Fruit fly (Drosophila melanogaster): Measurements from ENCODE around the gene Tsp33B.

Tsp33B gene

dm6 chr2L:11789690-11790089, 2.5 kb downstream of the Tsp33B start, which contains the start of gene CG14932:
CG14932 (plus strand) TSS chr2L:11789919.
- TF ChIP-seq dac (GFP tag; optimal IDR thresholded peaks at IDR 0.05) (no peak), CG8119 (GFP tag; IDR thresholded peaks at IDR 0.05) (no peak), CG6163 (GFP tag; IDR thresholded peaks at IDR 0.05) (no peak), vri (GFP tag; optimal IDR thresholded peaks at IDR 0.05) (no peak), Sox14 (GFP tag; optimal IDR thresholded peaks at IDR 0.05) (no peak), ss (GFP tag; optimal IDR thresholded peaks at IDR 0.05) (no peak), pdm3 (GFP tag; optimal IDR thresholded peaks at IDR 0.05) (no peak), CG8319 (GFP tag; optimal IDR thresholded peaks at IDR 0.05) (no peak), dsx (GFP tag; optimal IDR thresholded peaks at IDR 0.05; ENCODE audit: poor library complexity, severe bottlenecking) (no peak), CG6808 (GFP tag; optimal IDR thresholded peaks at IDR 0.05) (no peak), achi (GFP tag; optimal IDR thresholded peaks at IDR 0.05) (no peak), fd85E (GFP tag; optimal IDR thresholded peaks at IDR 0.05) (no peak), CG34406 (GFP tag; optimal IDR thresholded peaks at IDR 0.05) (no peak), CG8632 (GFP tag; optimal IDR thresholded peaks at IDR 0.05) (no peak), Sox15 (GFP tag; optimal IDR thresholded peaks at IDR 0.05) (no peak), fd59A (GFP tag; optimal IDR thresholded peaks at IDR 0.05) (no peak), Eip78C (GFP tag) (no peak), CG6854 (GFP tag; optimal IDR thresholded peaks at IDR 0.05) (no peak), Sox102F (GFP tag; optimal IDR thresholded peaks at IDR 0.05) (no peak), lz (GFP tag; optimal IDR thresholded peaks at IDR 0.05) (no peak)

dm6 chr2L:11788034-11788433, 4.1 kb downstream of the Tsp33B start, which contains the start of gene CG14931:
CG14931 (plus strand) TSS chr2L:11788334.
- TF ChIP-seq CG8319 (GFP tag; optimal IDR thresholded peaks at IDR 0.05) (no peak), ss (GFP tag; optimal IDR thresholded peaks at IDR 0.05) (no peak), fd85E (GFP tag; optimal IDR thresholded peaks at IDR 0.05) (no peak), Eip78C (GFP tag) (no peak)

- TF ChIP-seq fd59A (GFP tag; optimal IDR thresholded peaks at IDR 0.05) (no peak), Lpt (GFP tag; optimal IDR thresholded peaks at IDR 0.05) (no peak), CG4318 (GFP tag; optimal IDR thresholded peaks at IDR 0.05) (no peak), dac (GFP tag; optimal IDR thresholded peaks at IDR 0.05) (no peak), Eip78C (GFP tag) (no peak), Ets21C (GFP tag; optimal IDR thresholded peaks at IDR 0.05) (no peak), achi (GFP tag; optimal IDR thresholded peaks at IDR 0.05) (no peak), lz (GFP tag; optimal IDR thresholded peaks at IDR 0.05) (no peak), CG31627 (GFP tag; optimal IDR thresholded peaks at IDR 0.05) (no peak), svp (GFP tag) (no peak), Sox15 (GFP tag; optimal IDR thresholded peaks at IDR 0.05) (no peak), cyc (GFP tag; optimal IDR thresholded peaks at IDR 0.05) (no peak), CG9139 (GFP tag; optimal IDR thresholded peaks at IDR 0.05) (no peak), fkh (GFP tag; optimal IDR thresholded peaks at IDR 0.05) (no peak), CG6163 (GFP tag; IDR thresholded peaks at IDR 0.05) (no peak)
Measured at dm6 chr2L:11754402-11754801, 37.8 kb downstream of the Tsp33B start, which contains the start of gene Sfp33A1. Sfp33A1 (minus strand) TSS chr2L:11754502.

dm6 chr2L:11753922-11754321, 38.2 kb downstream of the Tsp33B start, which contains the start of gene CG42471:
CG42471 (minus strand) TSS chr2L:11754022.
- no peak for TF ChIP-seq CG8119 (GFP tag; IDR thresholded peaks at IDR 0.05)
- no peak for TF ChIP-seq eg (GFP tag; IDR thresholded peaks at IDR 0.05)

dm6 chr2L:11753455-11753854, 38.7 kb downstream of the Tsp33B start, which contains the start of gene CG42470:
CG42470 (minus strand) TSS chr2L:11753555.
- TF ChIP-seq salr (GFP tag; optimal IDR thresholded peaks at IDR 0.05) (no peak), CG31627 (GFP tag; optimal IDR thresholded peaks at IDR 0.05) (no peak), Hr4 (GFP tag; optimal IDR thresholded peaks at IDR 0.05) (no peak), svp (GFP tag) (peak; percentile 27)
